Worm (Caenorhabditis elegans) whole organism, young adult: Measurements from ENCODE around the gene irld-6.

Experiments used
- F10E7.11 ChIP-seq: sonication (generic microtip); optimal IDR thresholded peaks from 2 replicates; lab custom pipeline; 2017; ENCODE audit warnings: mild to moderate bottlenecking, missing genetic modification characterization, moderate library complexity, missing compliant biosample characterization
- F52B5.7 ChIP-seq: sonication (generic microtip); optimal IDR thresholded peaks from 2 replicates; lab custom pipeline; 2016; ENCODE audit warnings: mild to moderate bottlenecking, missing genetic modification characterization, missing compliant biosample characterization
- Y79H2A.3 ChIP-seq: fragments of 200-800 bp; sonication (Bioruptor generic); conservative IDR thresholded peaks from 2 replicates; pipeline ENCODE4 v1.3.6; 2022; ENCODE audit warnings: missing genetic modification reagents, missing genetic modification characterization, missing compliant biosample characterization
- ZK185.1 ChIP-seq: sonication (generic microtip); optimal IDR thresholded peaks from 2 replicates; lab custom pipeline; 2016; ENCODE audit warnings: mild to moderate bottlenecking, missing genetic modification characterization, missing compliant biosample characterization; ENCODE audit not compliant: poor library complexity, severe bottlenecking
- akir-1 ChIP-seq: fragments of 200-800 bp; sonication (Bioruptor generic); optimal IDR thresholded peaks from 2 replicates; lab custom pipeline; 2018; ENCODE audit warnings: mild to moderate bottlenecking, missing genetic modification characterization, moderate library complexity, missing compliant biosample characterization
- attf-3 ChIP-seq: fragments of 200-800 bp; sonication (Bioruptor generic); conservative IDR thresholded peaks from 2 replicates; pipeline ENCODE4 v1.3.6; 2022; ENCODE audit warnings: missing genetic modification reagents, missing genetic modification characterization, missing compliant biosample characterization
- attf-5 ChIP-seq: fragments of 200-800 bp; sonication (Bioruptor generic); optimal IDR thresholded peaks from 2 replicates; lab custom pipeline; 2018; ENCODE audit warnings: mild to moderate bottlenecking, missing genetic modification characterization, missing compliant biosample characterization
- cebp-1 ChIP-seq, 2 experiments: fragments of 200-800 bp in 1 of 2; sonication (Bioruptor generic) in 1 of 2; sonication (generic microtip) in 1 of 2; IDR thresholded peaks in 1 of 2; optimal IDR thresholded peaks in 1 of 2; 2 replicates each; pipeline versions ENCODE4 v1.3.6 to Lab custom; 2017 to 2022; ENCODE audit warnings: missing compliant biosample characterization in 2 of 2, missing genetic modification characterization in 2 of 2, mild to moderate bottlenecking in 1 of 2, missing genetic modification reagents in 1 of 2, moderate library complexity in 1 of 2
- ceh-27 ChIP-seq: fragments of 200-800 bp; sonication (Bioruptor generic); optimal IDR thresholded peaks from 2 replicates; lab custom pipeline; 2018; ENCODE audit warnings: mild to moderate bottlenecking, missing genetic modification characterization, moderate library complexity, missing compliant biosample characterization
- chd-7 ChIP-seq: sonication (generic microtip); optimal IDR thresholded peaks from 2 replicates; lab custom pipeline; 2016; ENCODE audit warnings: mild to moderate bottlenecking, missing genetic modification characterization, moderate library complexity, missing compliant biosample characterization
- die-1 ChIP-seq: sonication (generic microtip); optimal IDR thresholded peaks from 2 replicates; lab custom pipeline; 2016; ENCODE audit warnings: missing genotype, mild to moderate bottlenecking, missing genetic modification characterization, missing compliant biosample characterization
- dpff-1 ChIP-seq: sonication (generic microtip); optimal IDR thresholded peaks from 2 replicates; lab custom pipeline; 2017; ENCODE audit warnings: mild to moderate bottlenecking, missing genetic modification characterization, missing compliant biosample characterization
- egl-18 ChIP-seq: fragments of 200-800 bp; sonication (Bioruptor generic); IDR thresholded peaks from 2 replicates; pipeline ENCODE4 v1.3.6; 2022; ENCODE audit warnings: missing genetic modification reagents, missing genetic modification characterization, missing compliant biosample characterization
- fkh-3 ChIP-seq: sonication (generic microtip); optimal IDR thresholded peaks from 2 replicates; lab custom pipeline; 2016; ENCODE audit warnings: mild to moderate bottlenecking, missing genetic modification characterization, missing compliant biosample characterization
- gei-17 ChIP-seq: fragments of 200-800 bp; sonication (Bioruptor generic); optimal IDR thresholded peaks from 2 replicates; lab custom pipeline; 2018; ENCODE audit warnings: mild to moderate bottlenecking, missing genetic modification characterization, missing compliant biosample characterization
- hlh-12 ChIP-seq: sonication (generic microtip); optimal IDR thresholded peaks from 2 replicates; lab custom pipeline; 2016; ENCODE audit warnings: missing genetic modification characterization, missing compliant biosample characterization
- hlh-26 ChIP-seq: fragments of 200-800 bp; sonication (Bioruptor generic); conservative IDR thresholded peaks from 2 replicates; pipeline ENCODE4 v1.3.6; 2022; ENCODE audit warnings: missing genetic modification reagents, missing genetic modification characterization, missing compliant biosample characterization
- let-526 ChIP-seq: fragments of 200-800 bp; sonication (Bioruptor generic); IDR thresholded peaks from 2 replicates; pipeline ENCODE4 v1.3.6; 2022; ENCODE audit warnings: missing genetic modification reagents, missing genetic modification characterization, missing compliant biosample characterization
- let-607 ChIP-seq, 2 experiments: fragments of 200-800 bp in 1 of 2; sonication (Bioruptor generic) in 1 of 2; sonication (generic microtip) in 1 of 2; optimal IDR thresholded peaks; 2 replicates each; lab custom pipeline; 2016 to 2018; ENCODE audit warnings: mild to moderate bottlenecking in 2 of 2, missing compliant biosample characterization in 2 of 2, missing genetic modification characterization in 2 of 2, moderate library complexity in 2 of 2, missing genotype in 1 of 2
- lin-26 ChIP-seq: fragments of 200-800 bp; sonication (Bioruptor generic); IDR thresholded peaks from 2 replicates; pipeline ENCODE4 v1.3.6; 2022; ENCODE audit warnings: missing genetic modification reagents, missing genetic modification characterization, missing compliant biosample characterization
- lin-40 ChIP-seq: sonication (generic microtip); optimal IDR thresholded peaks from 2 replicates; lab custom pipeline; 2016; ENCODE audit warnings: missing genetic modification characterization, mild to moderate bottlenecking, missing compliant biosample characterization, missing genotype, missing genetic modification reagents
- lin-54 ChIP-seq: fragments of 200-800 bp; sonication (Bioruptor generic); optimal IDR thresholded peaks from 2 replicates; lab custom pipeline; 2018; ENCODE audit warnings: mild to moderate bottlenecking, missing genetic modification characterization, missing compliant biosample characterization
- madf-3 ChIP-seq: fragments of 200-800 bp; sonication (Bioruptor generic); IDR thresholded peaks from 2 replicates; pipeline ENCODE4 v1.3.6; 2022; ENCODE audit warnings: missing genetic modification reagents, missing genetic modification characterization, missing compliant biosample characterization
- mel-28 ChIP-seq: sonication (generic microtip); optimal IDR thresholded peaks from 2 replicates; lab custom pipeline; 2016; ENCODE audit warnings: borderline replicate concordance, mild to moderate bottlenecking, missing genetic modification characterization, missing compliant biosample characterization
- mxl-1 ChIP-seq: sonication (generic microtip); optimal IDR thresholded peaks from 2 replicates; lab custom pipeline; 2016; ENCODE audit warnings: missing genetic modification characterization, missing compliant biosample characterization
- nfya-1 ChIP-seq: sonication (generic microtip); optimal IDR thresholded peaks from 2 replicates; lab custom pipeline; 2017; ENCODE audit warnings: antibody characterized with exemption, missing compliant biosample characterization, missing genetic modification characterization, borderline replicate concordance; ENCODE audit not compliant: insufficient read depth
- nhr-120 ChIP-seq: fragments of 200-800 bp; sonication (Bioruptor generic); IDR thresholded peaks from 2 replicates; pipeline ENCODE4 v1.3.6; 2022; ENCODE audit warnings: missing genetic modification characterization, missing compliant biosample characterization
- nhr-80 ChIP-seq: sonication (generic microtip); optimal IDR thresholded peaks from 2 replicates; lab custom pipeline; 2016; ENCODE audit warnings: missing genetic modification characterization, missing compliant biosample characterization
- pha-4 ChIP-seq: fragments of 150-350 bp; sonication (generic microtip); optimal IDR thresholded peaks from 2 replicates; lab custom pipeline; 2014; ENCODE audit warnings: missing biosample characterization, missing genetic modification reagents, missing genetic modification characterization
- rcor-1 ChIP-seq: fragments of 200-800 bp; sonication (Bioruptor generic); IDR thresholded peaks from 2 replicates; pipeline ENCODE4 v1.3.6; 2022; ENCODE audit warnings: missing genetic modification reagents, missing genetic modification characterization, missing compliant biosample characterization
- rpc-1 ChIP-seq, 2 experiments: fragments of 150-350 bp in 1 of 2; sonication (generic microtip) in 1 of 2; optimal IDR thresholded peaks; 2 replicates each; lab custom pipeline; 2014 to 2018; ENCODE audit warnings: missing biosample characterization in 1 of 2, missing genetic modification characterization in 1 of 2, missing genetic modification reagents in 1 of 2, missing genotype in 1 of 2
- snpc-4 ChIP-seq, 5 experiments: fragments of 150-350 bp in 1 of 5; sonication (generic microtip) in 4 of 5; optimal IDR thresholded peaks; 2 replicates each; lab custom pipeline; 2014 to 2018; ENCODE audit warnings: missing genetic modification characterization in 5 of 5, missing biosample characterization in 3 of 5, antibody characterized with exemption in 2 of 5, mild to moderate bottlenecking in 2 of 5, missing compliant biosample characterization in 2 of 5, missing genotype in 2 of 5, moderate library complexity in 2 of 5, missing genetic modification reagents in 1 of 5
- somi-1 ChIP-seq: fragments of 200-800 bp; sonication (Bioruptor generic); optimal IDR thresholded peaks from 2 replicates; lab custom pipeline; 2018; ENCODE audit warnings: mild to moderate bottlenecking, missing genetic modification characterization, missing compliant biosample characterization
- tbx-9 ChIP-seq: sonication (generic microtip); optimal IDR thresholded peaks from 2 replicates; lab custom pipeline; 2016; ENCODE audit warnings: borderline replicate concordance, missing genetic modification characterization, inconsistent platforms, missing compliant biosample characterization
- tlf-1 ChIP-seq: fragments of 200-800 bp; sonication (Bioruptor generic); optimal IDR thresholded peaks from 2 replicates; lab custom pipeline; 2018; ENCODE audit warnings: mild to moderate bottlenecking, missing genetic modification characterization, missing compliant biosample characterization
- ztf-22 ChIP-seq: fragments of 200-800 bp; sonication (Bioruptor generic); optimal IDR thresholded peaks from 2 replicates; lab custom pipeline; 2018; ENCODE audit warnings: mild to moderate bottlenecking, missing genetic modification characterization, moderate library complexity, missing compliant biosample characterization
- ztf-28 ChIP-seq: fragments of 200-800 bp; sonication (Bioruptor generic); IDR thresholded peaks from 2 replicates; pipeline ENCODE4 v1.3.6; 2022; ENCODE audit warnings: missing genetic modification reagents, missing genetic modification characterization, missing compliant biosample characterization

The irld-6 gene

DNA sequence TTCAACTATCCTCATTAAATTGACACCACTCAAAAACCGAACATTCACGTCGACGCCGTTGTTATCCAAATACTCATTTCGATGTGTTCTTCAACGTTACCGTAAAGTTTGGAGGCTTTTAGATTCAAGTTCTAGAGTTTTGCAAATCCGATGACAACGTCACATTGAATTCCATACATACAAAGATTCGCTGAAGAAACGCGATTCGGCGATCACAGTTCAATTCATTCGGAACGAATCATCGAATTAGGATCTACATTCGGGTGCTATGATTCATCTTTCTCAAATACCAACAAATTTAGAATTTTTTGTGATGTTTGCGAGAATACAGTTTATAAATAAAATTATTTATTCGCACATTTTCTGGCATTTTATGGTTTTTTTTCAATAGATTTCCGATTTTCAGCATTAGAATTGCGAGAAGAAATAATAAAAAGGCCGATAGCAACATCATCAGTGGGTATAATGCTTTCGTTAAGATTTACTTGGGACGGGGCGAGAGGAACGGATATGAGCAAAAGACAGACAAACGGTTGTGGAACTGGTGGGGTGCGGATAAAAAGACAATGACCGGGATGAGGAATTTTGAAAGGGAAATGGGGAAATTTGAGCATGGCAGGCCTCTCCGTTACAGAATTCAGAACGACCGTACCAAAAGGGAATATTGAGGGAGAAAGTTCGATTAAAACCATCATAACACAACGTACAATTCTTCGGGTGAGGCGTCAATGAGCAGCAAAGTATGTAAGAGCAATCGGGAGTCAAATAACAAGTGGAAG is 44.6 kb downstream of the irld-6 start (continued):
- no peak for TF ChIP-seq ceh-27 (GFP tag; lab: Kevin White, UChicago)
- TF ChIP-seq mxl-1 (tag; lab: Kevin White, UChicago): no peak
- TF ChIP-seq mel-28 (tag; lab: Kevin White, UChicago): peak; percentile 35
- no peak for TF ChIP-seq tbx-9 (tag; lab: Kevin White, UChicago)
- no peak for TF ChIP-seq nhr-120
- peak; percentile 8 for TF ChIP-seq F52B5.7 (tag; lab: Kevin White, UChicago)
- no peak for TF ChIP-seq akir-1 (GFP tag; lab: Kevin White, UChicago)
- no peak for TF ChIP-seq ztf-22
- no peak for TF ChIP-seq let-607 (tag; optimal IDR thresholded peaks at IDR 0.05; lab: Kevin White, UChicago)
- TF ChIP-seq lin-54 (GFP tag; lab: Kevin White, UChicago): no peak
- no peak for TF ChIP-seq tlf-1
- TF ChIP-seq dpff-1 (tag; lab: Kevin White, UChicago): no peak
- TF ChIP-seq egl-18 (GFP tag; lab: Robert Waterston, UW): no peak
- TF ChIP-seq attf-3 (GFP tag; lab: Robert Waterston, UW): no peak
- no peak for TF ChIP-seq gei-17 (GFP tag; lab: Kevin White, UChicago)
- no peak for TF ChIP-seq die-1 (tag; lab: Kevin White, UChicago)
- no peak for TF ChIP-seq lin-40 (tag; lab: Kevin White, UChicago)
- no peak for TF ChIP-seq fkh-3 (tag; lab: Kevin White, UChicago)
- no peak for TF ChIP-seq lin-26 (GFP tag; lab: Robert Waterston, UW)
- TF ChIP-seq somi-1 (GFP tag; lab: Kevin White, UChicago): no peak
- no peak for TF ChIP-seq rpc-1 (optimal IDR thresholded peaks at IDR 0.05; lab: Kevin White, UChicago)
- no peak for TF ChIP-seq rpc-1 (tag; optimal IDR thresholded peaks at IDR 0.05; lab: Kevin White, UChicago)
- no peak for TF ChIP-seq pha-4
- TF ChIP-seq Y79H2A.3 (GFP tag; lab: Robert Waterston, UW): peak; percentile 34; the same call in 1 of the 2 replicates
- peak; percentile 28 for TF ChIP-seq chd-7 (tag; lab: Kevin White, UChicago)
- no peak for TF ChIP-seq hlh-12 (tag; lab: Kevin White, UChicago)
- TF ChIP-seq rcor-1 (GFP tag; lab: Robert Waterston, UW): no peak
- TF ChIP-seq snpc-4 (GFP tag; optimal IDR thresholded peaks at IDR 0.05; lab: Kevin White, UChicago): no peak
- no peak for TF ChIP-seq snpc-4 (tag; optimal IDR thresholded peaks at IDR 0.05; lab: Kevin White, UChicago)
- no peak for TF ChIP-seq F10E7.11 (tag; lab: Kevin White, UChicago)
- no peak for TF ChIP-seq ztf-28
- TF ChIP-seq madf-3 (GFP tag; lab: Robert Waterston, UW): 0 out of 2 replicates have a peak, but pooled peaks have one; percentile 42
- no peak for TF ChIP-seq nhr-80 (tag; lab: Kevin White, UChicago)
- TF ChIP-seq, all 124 proteins: peak for 20

DNA sequence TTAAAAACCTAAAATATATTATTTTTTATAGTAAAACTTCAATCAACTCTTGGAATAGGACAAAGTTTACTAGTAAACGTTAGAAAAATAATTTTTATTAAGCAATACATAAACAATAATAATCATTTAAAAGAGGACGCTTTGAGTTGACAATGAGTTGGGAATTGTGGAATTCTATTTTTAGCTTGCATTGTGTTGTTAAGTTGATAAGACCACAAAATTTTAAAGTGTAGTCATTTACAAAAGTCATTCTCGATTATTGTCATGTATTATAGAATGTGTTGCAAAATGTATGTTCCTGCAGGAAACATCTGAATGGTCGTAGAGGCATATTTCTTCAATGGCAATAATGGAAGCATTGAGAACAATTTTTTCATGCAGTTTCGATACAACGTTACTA is 45.6 kb downstream of the irld-6 start:
- TF ChIP-seq ZK185.1 (tag; lab: Kevin White, UChicago) (no peak), nhr-80 (tag; lab: Kevin White, UChicago) (peak; percentile 1), attf-5 (no peak), tlf-1 (no peak)

DNA sequence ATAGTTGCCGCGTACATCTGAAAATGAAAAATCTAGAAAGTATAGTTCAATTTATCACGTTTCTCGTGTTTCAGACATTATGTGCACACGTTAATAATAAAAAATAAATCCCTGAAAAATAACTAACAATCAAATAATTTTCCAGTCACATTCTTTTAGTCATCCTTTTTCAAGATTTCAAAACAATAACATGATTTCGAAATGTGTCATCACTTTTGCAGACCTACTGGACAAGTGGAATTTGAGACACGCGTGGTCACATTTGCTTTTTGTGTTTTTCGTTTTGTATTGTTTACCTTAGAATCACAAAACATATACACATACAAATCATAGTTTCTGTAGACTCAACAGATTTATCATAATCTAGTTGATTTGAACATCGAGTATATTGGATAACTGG is 47.2 kb downstream of the irld-6 start:
- TF ChIP-seq nfya-1 (no peak), cebp-1 (GFP tag; IDR thresholded peaks at IDR 0.05; lab: Robert Waterston, UW) (no peak), cebp-1 (tag; optimal IDR thresholded peaks at IDR 0.05; lab: Kevin White, UChicago) (peak; percentile 78), F52B5.7 (tag; lab: Kevin White, UChicago) (no peak), hlh-26 (GFP tag; lab: Robert Waterston, UW) (no peak), let-526 (GFP tag; lab: Robert Waterston, UW) (no peak)
